Worm (Caenorhabditis elegans) whole organism, young adult: Measurements from ENCODE around the gene col-91.
A peak's percentile ranks its signal among the peaks of the same experiment; 100 is the strongest.

Experiments
- B0336.3 ChIP-seq: fragments of 200-800 bp; sonication (Bioruptor generic); IDR thresholded peaks from 2 replicates; pipeline ENCODE4 v1.3.6; 2022; ENCODE audit warnings: missing genetic modification characterization, missing compliant biosample characterization
- C06A6.2 ChIP-seq: fragments of 200-800 bp; sonication (Bioruptor generic); conservative IDR thresholded peaks from 2 replicates; pipeline ENCODE4 v1.3.6; 2022; ENCODE audit warnings: missing genetic modification characterization, missing compliant biosample characterization
- F23B12.7 ChIP-seq: sonication (generic microtip); optimal IDR thresholded peaks from 2 replicates; lab custom pipeline; 2017; ENCODE audit warnings: missing genetic modification characterization, mild to moderate bottlenecking, missing compliant biosample characterization, antibody characterized with exemption, moderate library complexity; ENCODE audit not compliant: insufficient read depth
- T07F8.4 ChIP-seq: sonication (generic microtip); optimal IDR thresholded peaks from 2 replicates; lab custom pipeline; 2016; ENCODE audit warnings: mild to moderate bottlenecking, missing genetic modification characterization, moderate library complexity, missing compliant biosample characterization
- Y53G8AR.9 ChIP-seq: fragments of 200-800 bp; sonication (Bioruptor generic); conservative IDR thresholded peaks from 2 replicates; pipeline ENCODE4 v1.3.6; 2022; ENCODE audit warnings: missing genetic modification reagents, missing genetic modification characterization, missing compliant biosample characterization
- Y95B8A.8 ChIP-seq: fragments of 200-800 bp; sonication (Bioruptor generic); IDR thresholded peaks from 2 replicates; pipeline ENCODE4 v1.3.6; 2022; ENCODE audit warnings: missing genetic modification reagents, missing genetic modification characterization, missing compliant biosample characterization
- akir-1 ChIP-seq: fragments of 200-800 bp; sonication (Bioruptor generic); optimal IDR thresholded peaks from 2 replicates; lab custom pipeline; 2018; ENCODE audit warnings: mild to moderate bottlenecking, missing genetic modification characterization, moderate library complexity, missing compliant biosample characterization
- attf-3 ChIP-seq: fragments of 200-800 bp; sonication (Bioruptor generic); conservative IDR thresholded peaks from 2 replicates; pipeline ENCODE4 v1.3.6; 2022; ENCODE audit warnings: missing genetic modification reagents, missing genetic modification characterization, missing compliant biosample characterization
- attf-5 ChIP-seq: fragments of 200-800 bp; sonication (Bioruptor generic); optimal IDR thresholded peaks from 2 replicates; lab custom pipeline; 2018; ENCODE audit warnings: mild to moderate bottlenecking, missing genetic modification characterization, missing compliant biosample characterization
- cebp-1 ChIP-seq, 2 experiments: fragments of 200-800 bp in 1 of 2; sonication (Bioruptor generic) in 1 of 2; sonication (generic microtip) in 1 of 2; IDR thresholded peaks in 1 of 2; optimal IDR thresholded peaks in 1 of 2; 2 replicates each; pipeline versions ENCODE4 v1.3.6 to Lab custom; 2017 to 2022; ENCODE audit warnings: missing compliant biosample characterization in 2 of 2, missing genetic modification characterization in 2 of 2, mild to moderate bottlenecking in 1 of 2, missing genetic modification reagents in 1 of 2, moderate library complexity in 1 of 2
- cebp-2 ChIP-seq: fragments of 200-800 bp; sonication (Bioruptor generic); IDR thresholded peaks from 2 replicates; pipeline ENCODE4 v1.3.6; 2022; ENCODE audit warnings: missing genetic modification characterization, missing compliant biosample characterization
- ceh-100 ChIP-seq: fragments of 200-800 bp; sonication (Bioruptor generic); IDR thresholded peaks from 2 replicates; pipeline ENCODE4 v1.3.6; 2022; ENCODE audit warnings: missing genetic modification reagents, missing genetic modification characterization, missing compliant biosample characterization
- ceh-58 ChIP-seq: fragments of 200-800 bp; sonication (Bioruptor generic); IDR thresholded peaks from 2 replicates; pipeline ENCODE4 v1.3.6; 2022; ENCODE audit warnings: missing genetic modification characterization, missing compliant biosample characterization
- efl-1 ChIP-seq: fragments of 150-350 bp; optimal IDR thresholded peaks from 2 replicates; lab custom pipeline; 2014; ENCODE audit warnings: missing biosample characterization, missing genetic modification reagents, missing genetic modification characterization
- ekl-4 ChIP-seq: fragments of 200-800 bp; sonication (Bioruptor generic); IDR thresholded peaks from 2 replicates; pipeline ENCODE4 v1.3.6; 2022; ENCODE audit warnings: missing genetic modification reagents, missing genetic modification characterization, missing compliant biosample characterization
- hmg-1.2 ChIP-seq: fragments of 200-800 bp; sonication (Bioruptor generic); IDR thresholded peaks from 2 replicates; pipeline ENCODE4 v1.3.6; 2022; ENCODE audit warnings: missing genetic modification reagents, missing genetic modification characterization, missing compliant biosample characterization
- hsf-1 ChIP-seq: fragments of 200-800 bp; sonication (Bioruptor generic); IDR thresholded peaks from 2 replicates; pipeline ENCODE4 v1.3.6; 2022; ENCODE audit warnings: missing genetic modification reagents, missing genetic modification characterization, missing compliant biosample characterization
- let-607 ChIP-seq, 2 experiments: fragments of 200-800 bp in 1 of 2; sonication (Bioruptor generic) in 1 of 2; sonication (generic microtip) in 1 of 2; optimal IDR thresholded peaks; 2 replicates each; lab custom pipeline; 2016 to 2018; ENCODE audit warnings: mild to moderate bottlenecking in 2 of 2, missing compliant biosample characterization in 2 of 2, missing genetic modification characterization in 2 of 2, moderate library complexity in 2 of 2, missing genotype in 1 of 2
- lin-35 ChIP-seq, 3 experiments: fragments of 150-350 bp in 2 of 3; sonication (generic microtip) in 1 of 3; optimal IDR thresholded peaks; 2 replicates each; lab custom pipeline; 2014 to 2018; ENCODE audit warnings: missing biosample characterization in 3 of 3, missing genetic modification characterization in 3 of 3, missing genetic modification reagents in 3 of 3
- lin-54 ChIP-seq: fragments of 200-800 bp; sonication (Bioruptor generic); optimal IDR thresholded peaks from 2 replicates; lab custom pipeline; 2018; ENCODE audit warnings: mild to moderate bottlenecking, missing genetic modification characterization, missing compliant biosample characterization
- madf-10 ChIP-seq: sonication (generic microtip); optimal IDR thresholded peaks from 2 replicates; lab custom pipeline; 2016; ENCODE audit warnings: mild to moderate bottlenecking, missing genetic modification characterization, missing compliant biosample characterization
- madf-6 ChIP-seq: fragments of 200-800 bp; sonication (Bioruptor generic); IDR thresholded peaks from 2 replicates; pipeline ENCODE4 v1.3.6; 2022; ENCODE audit warnings: missing genetic modification reagents, missing genetic modification characterization, missing compliant biosample characterization
- mcd-1 ChIP-seq: fragments of 200-800 bp; sonication (Bioruptor generic); IDR thresholded peaks from 2 replicates; pipeline ENCODE4 v1.3.6; 2022; ENCODE audit warnings: missing genetic modification reagents, missing genetic modification characterization, missing compliant biosample characterization
- mel-28 ChIP-seq: sonication (generic microtip); optimal IDR thresholded peaks from 2 replicates; lab custom pipeline; 2016; ENCODE audit warnings: borderline replicate concordance, mild to moderate bottlenecking, missing genetic modification characterization, missing compliant biosample characterization
- nfya-2 ChIP-seq: fragments of 200-800 bp; sonication (Bioruptor generic); IDR thresholded peaks from 2 replicates; pipeline ENCODE4 v1.3.6; 2022; ENCODE audit warnings: missing genetic modification reagents, missing genetic modification characterization, missing compliant biosample characterization
- nfyb-1 ChIP-seq: fragments of 200-800 bp; sonication (Bioruptor generic); IDR thresholded peaks from 2 replicates; pipeline ENCODE4 v1.3.6; 2022; ENCODE audit warnings: missing genetic modification reagents, missing genetic modification characterization, missing compliant biosample characterization
- nhr-80 ChIP-seq: sonication (generic microtip); optimal IDR thresholded peaks from 2 replicates; lab custom pipeline; 2016; ENCODE audit warnings: missing genetic modification characterization, missing compliant biosample characterization
- pbrm-1 ChIP-seq: fragments of 200-800 bp; sonication (Bioruptor generic); IDR thresholded peaks from 2 replicates; pipeline ENCODE4 v1.3.6; 2022; ENCODE audit warnings: missing genetic modification reagents, missing genetic modification characterization, missing compliant biosample characterization
- rcor-1 ChIP-seq: fragments of 200-800 bp; sonication (Bioruptor generic); IDR thresholded peaks from 2 replicates; pipeline ENCODE4 v1.3.6; 2022; ENCODE audit warnings: missing genetic modification reagents, missing genetic modification characterization, missing compliant biosample characterization
- snpc-1.1 ChIP-seq: sonication (generic microtip); optimal IDR thresholded peaks from 2 replicates; lab custom pipeline; 2017; ENCODE audit warnings: missing genetic modification characterization, mild to moderate bottlenecking, missing compliant biosample characterization, antibody characterized with exemption, moderate library complexity, missing genotype, missing genetic modification reagents; ENCODE audit not compliant: insufficient read depth
- snpc-3.4 ChIP-seq: sonication (generic microtip); optimal IDR thresholded peaks from 2 replicates; lab custom pipeline; 2017; ENCODE audit warnings: missing genetic modification characterization, mild to moderate bottlenecking, missing compliant biosample characterization, antibody characterized with exemption, moderate library complexity, missing genotype, missing genetic modification reagents
- somi-1 ChIP-seq: fragments of 200-800 bp; sonication (Bioruptor generic); optimal IDR thresholded peaks from 2 replicates; lab custom pipeline; 2018; ENCODE audit warnings: mild to moderate bottlenecking, missing genetic modification characterization, missing compliant biosample characterization
- tbp1 ChIP-seq: fragments of 200-800 bp; sonication (Bioruptor generic); optimal IDR thresholded peaks from 2 replicates; lab custom pipeline; 2018; ENCODE audit warnings: mild to moderate bottlenecking, missing genetic modification characterization, missing compliant biosample characterization
- tlf-1 ChIP-seq: fragments of 200-800 bp; sonication (Bioruptor generic); optimal IDR thresholded peaks from 2 replicates; lab custom pipeline; 2018; ENCODE audit warnings: mild to moderate bottlenecking, missing genetic modification characterization, missing compliant biosample characterization
- unc-62 ChIP-seq: fragments of 150-350 bp; optimal IDR thresholded peaks from 2 replicates; lab custom pipeline; 2014; ENCODE audit warnings: missing biosample characterization, missing genetic modification reagents, missing genetic modification characterization
- ztf-22 ChIP-seq: fragments of 200-800 bp; sonication (Bioruptor generic); optimal IDR thresholded peaks from 2 replicates; lab custom pipeline; 2018; ENCODE audit warnings: mild to moderate bottlenecking, missing genetic modification characterization, moderate library complexity, missing compliant biosample characterization
- ztf-26 ChIP-seq: sonication (generic microtip); optimal IDR thresholded peaks from 2 replicates; lab custom pipeline; 2017; ENCODE audit warnings: missing genetic modification characterization, missing compliant biosample characterization

Gene col-91

DNA sequence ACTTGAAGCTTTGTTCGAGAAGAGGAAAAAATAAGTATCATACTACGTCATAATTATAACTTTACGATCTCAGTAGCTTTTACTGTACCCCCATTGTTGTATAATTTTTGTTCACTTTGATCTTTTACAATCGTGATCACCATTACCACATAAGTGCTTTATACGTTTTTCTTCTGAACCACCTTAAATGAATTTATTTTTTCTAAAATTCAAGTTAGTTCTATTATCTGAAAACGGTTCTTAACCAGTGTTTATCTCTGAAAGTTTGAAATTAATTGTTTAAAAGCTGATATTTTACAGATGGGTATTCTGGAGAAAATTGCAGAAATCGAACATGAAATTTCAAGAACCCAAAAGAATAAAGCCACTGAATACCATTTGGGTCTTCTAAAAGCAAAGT is 17.9 kb downstream of the col-91 start, which contains the start of gene C02F5.3:
TSS of gene C02F5.3 (plus strand) at position 301 of the 400 bp plus-strand sequence.
- TF ChIP-seq mel-28 (tag; lab: Kevin White, UChicago) (no peak), lin-35 (GFP tag; optimal IDR thresholded peaks at IDR 0.05; lab: Kevin White, UChicago) (no peak), rcor-1 (no peak), C06A6.2 (GFP tag; lab: Robert Waterston, UW) (no peak), ceh-100 (GFP tag; lab: Robert Waterston, UW) (no peak), B0336.3 (GFP tag; lab: Robert Waterston, UW) (no peak), T07F8.4 (no peak), somi-1 (GFP tag; lab: Kevin White, UChicago) (no peak), efl-1 (no peak), ztf-26 (tag; lab: Kevin White, UChicago) (no peak), F23B12.7 (tag; lab: Kevin White, UChicago) (no peak), snpc-3.4 (tag; lab: Kevin White, UChicago) (no peak), cebp-2 (GFP tag; lab: Robert Waterston, UW) (no peak), unc-62 (GFP tag; lab: Kevin White, UChicago) (no peak), snpc-1.1 (tag; lab: Kevin White, UChicago) (no peak)

- TF ChIP-seq hmg-1.2 (peak; percentile 13; the same call in 1 of the 2 replicates), unc-62 (GFP tag; lab: Kevin White, UChicago) (no peak), nfyb-1 (GFP tag; lab: Robert Waterston, UW) (no peak)
Observed at ce11 chrIII:8244052-8244451, 19.4 kb downstream of the col-91 start, which contains the start of the genes pbs-6 and cids-1. TSS of gene pbs-6 (minus strand) at chrIII:8244092. TSS of gene cids-1 (plus strand) at chrIII:8244445.

DNA sequence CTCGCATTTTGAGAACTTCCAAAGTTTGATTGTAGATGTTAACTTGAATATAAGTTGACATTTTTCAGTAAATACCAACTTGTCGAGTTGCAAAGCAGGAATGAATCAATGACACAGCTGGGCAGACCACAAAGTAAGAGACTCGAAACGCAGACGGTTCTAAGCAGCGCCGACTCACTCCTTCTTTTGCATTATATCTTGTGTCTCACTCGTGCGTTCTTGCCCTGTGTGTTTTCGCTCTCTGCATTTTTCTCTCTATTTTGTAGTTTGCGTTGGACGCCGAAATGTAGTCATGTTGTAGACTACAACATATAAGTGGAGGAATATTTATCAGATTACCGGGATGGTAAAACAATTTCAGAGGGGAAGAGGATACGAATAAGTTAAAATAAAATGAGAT is 20.7 kb downstream of the col-91 start, which contains the start of gene C02F5.12:
TSS of gene C02F5.12 (minus strand) at position 221 of the 400 bp plus-strand sequence.
- TF ChIP-seq tlf-1 (GFP tag; lab: Kevin White, UChicago), result peak; percentile 35
- 0 out of 2 replicates have a peak, but pooled peaks have one; percentile 19 for TF ChIP-seq attf-3
- no peak for TF ChIP-seq cebp-2 (GFP tag; lab: Robert Waterston, UW)
- peak; percentile 40; the same call in 1 of the 2 replicates for TF ChIP-seq hsf-1 (GFP tag; lab: Robert Waterston, UW)
- TF ChIP-seq ekl-4 (GFP tag; lab: Robert Waterston, UW), result peak; percentile 56
- peak; percentile 46 for TF ChIP-seq nhr-80 (tag; lab: Kevin White, UChicago)
- TF ChIP-seq let-607 (tag; optimal IDR thresholded peaks at IDR 0.05; lab: Kevin White, UChicago), result no peak
- TF ChIP-seq madf-6 (GFP tag; lab: Robert Waterston, UW), result peak; percentile 49; the same call in 1 of the 2 replicates
- no peak for TF ChIP-seq madf-10 (tag; lab: Kevin White, UChicago)
- TF ChIP-seq snpc-3.4 (tag; lab: Kevin White, UChicago), result peak; percentile 33
- no peak for TF ChIP-seq Y95B8A.8
- TF ChIP-seq mel-28 (tag; lab: Kevin White, UChicago), result no peak
- TF ChIP-seq ceh-58 (GFP tag; lab: Robert Waterston, UW), result 0 out of 2 replicates have a peak, but pooled peaks have one; percentile 51
- TF ChIP-seq akir-1 (GFP tag; lab: Kevin White, UChicago), result no peak
- 0 out of 2 replicates have a peak, but pooled peaks have one; percentile 31 for TF ChIP-seq nfyb-1 (GFP tag; lab: Robert Waterston, UW)
- no peak for TF ChIP-seq ztf-22 (GFP tag; lab: Kevin White, UChicago)
- peak; percentile 38 for TF ChIP-seq hmg-1.2
- no peak for TF ChIP-seq cebp-1 (GFP tag; IDR thresholded peaks at IDR 0.05; lab: Robert Waterston, UW)
- peak; percentile 48 for TF ChIP-seq cebp-1 (tag; optimal IDR thresholded peaks at IDR 0.05; lab: Kevin White, UChicago)
- peak; percentile 26; the same call in 1 of the 2 replicates for TF ChIP-seq pbrm-1 (GFP tag; lab: Robert Waterston, UW)
- TF ChIP-seq tbp1 (GFP tag; lab: Kevin White, UChicago), result peak; percentile 25
- peak; percentile 16 for TF ChIP-seq attf-5 (GFP tag; lab: Kevin White, UChicago)
- 0 out of 2 replicates have a peak, but pooled peaks have one; percentile 69 for TF ChIP-seq nfya-2 (GFP tag; lab: Robert Waterston, UW)
- peak; percentile 61 for TF ChIP-seq lin-54 (GFP tag; lab: Kevin White, UChicago)
- peak; percentile 28; the same call in 1 of the 2 replicates for TF ChIP-seq mcd-1 (GFP tag; lab: Robert Waterston, UW)
- peak; percentile 69 for TF ChIP-seq Y53G8AR.9 (GFP tag; lab: Robert Waterston, UW)
- peak; percentile 42; the same call in 1 of the 2 replicates for TF ChIP-seq B0336.3 (GFP tag; lab: Robert Waterston, UW)
